Fruit fly (Drosophila melanogaster): ENCODE data around the gene Klp31E.

The Klp31E gene

dm6 chr2L:10386824-10387223, 27.0 kb upstream of the Klp31E start:
- TF ChIP-seq Vsx1 (GFP tag; optimal IDR thresholded peaks at IDR 0.05): no peak
- TF ChIP-seq TFAM (GFP tag; optimal IDR thresholded peaks at IDR 0.05): no peak
- no peak for TF ChIP-seq B-H1 (GFP tag; IDR thresholded peaks at IDR 0.05)
- TF ChIP-seq MESR4 (GFP tag; optimal IDR thresholded peaks at IDR 0.05): peak; percentile 49
- TF ChIP-seq Dad (GFP tag; optimal IDR thresholded peaks at IDR 0.05): no peak
- TF ChIP-seq sens-2 (GFP tag; IDR thresholded peaks at IDR 0.05): no peak
- TF ChIP-seq br (optimal IDR thresholded peaks at IDR 0.05): no peak
- no peak for TF ChIP-seq D19B (GFP tag; optimal IDR thresholded peaks at IDR 0.05)
- no peak for TF ChIP-seq CG12104 (GFP tag; optimal IDR thresholded peaks at IDR 0.05)
- peak in 1 of 2 experiments; percentile 93 for TF ChIP-seq Pdp1 (GFP tag; optimal IDR thresholded peaks at IDR 0.05)
- TF ChIP-seq CG11093 (GFP tag; IDR thresholded peaks at IDR 0.05): no peak
- no peak for TF ChIP-seq Sry-β (GFP tag; optimal IDR thresholded peaks at IDR 0.05)
- TF ChIP-seq CG12769 (tag; optimal IDR thresholded peaks at IDR 0.05): no peak
- TF ChIP-seq Lpt (GFP tag; optimal IDR thresholded peaks at IDR 0.05): no peak

- TF ChIP-seq Dref (GFP tag; IDR thresholded peaks at IDR 0.05) (peak; percentile 92), twi (tag; optimal IDR thresholded peaks at IDR 0.05) (peak; percentile 43), tap (tag; optimal IDR thresholded peaks at IDR 0.05) (peak; percentile 60), gem (tag; optimal IDR thresholded peaks at IDR 0.05) (peak; percentile 76), CG18476 (GFP tag; optimal IDR thresholded peaks at IDR 0.05) (peak; percentile 44), PHDP (tag; optimal IDR thresholded peaks at IDR 0.05) (peak; percentile 68), luna (GFP tag; optimal IDR thresholded peaks at IDR 0.05) (no peak), Opbp (GFP tag; IDR thresholded peaks at IDR 0.05; ENCODE audit: partially characterized antibody) (peak; percentile 47; the same call in 1 of the 3 replicates), Bgb (GFP tag; IDR thresholded peaks at IDR 0.05; ENCODE audit: partially characterized antibody) (peak; percentile 49; the same call in 1 of the 2 replicates), Blimp-1 (GFP tag; optimal IDR thresholded peaks at IDR 0.05) (no peak), CG32767 (GFP tag; IDR thresholded peaks at IDR 0.05) (peak; percentile 30; the same call in 1 of the 2 replicates), jing (GFP tag; optimal IDR thresholded peaks at IDR 0.05) (no peak), cg (GFP tag; optimal IDR thresholded peaks at IDR 0.05) (no peak), vvl (GFP tag; IDR thresholded peaks at IDR 0.05) (peak; percentile 75), Hr39 (optimal IDR thresholded peaks at IDR 0.05) (no peak), CG14965 (GFP tag; optimal IDR thresholded peaks at IDR 0.05; ENCODE audit: borderline replicate concordance) (no peak), unpg (GFP tag; optimal IDR thresholded peaks at IDR 0.05) (peak; percentile 52), lbe (GFP tag; optimal IDR thresholded peaks at IDR 0.05) (no peak), nerfin-1 (tag; optimal IDR thresholded peaks at IDR 0.05) (peak; percentile 31), CG14014 (GFP tag; IDR thresholded peaks at IDR 0.05) (peak; percentile 64; the same call in 1 of the 2 replicates), CG30020 (tag; optimal IDR thresholded peaks at IDR 0.05) (peak; percentile 99), Atf-2 (GFP tag; optimal IDR thresholded peaks at IDR 0.05) (no peak), zfh1 (GFP tag; IDR thresholded peaks at IDR 0.05) (peak; percentile 40; the same call in 1 of the 3 replicates), eyg (GFP tag; optimal IDR thresholded peaks at IDR 0.05) (no peak), Neu2 (GFP tag; optimal IDR thresholded peaks at IDR 0.05; ENCODE audit: borderline replicate concordance) (no peak), Deaf1 (tag; optimal IDR thresholded peaks at IDR 0.05) (peak; percentile 98), kay (GFP tag; optimal IDR thresholded peaks at IDR 0.05) (peak; percentile 95), btn (GFP tag; optimal IDR thresholded peaks at IDR 0.05) (no peak), CHES-1-like (GFP tag; optimal IDR thresholded peaks at IDR 0.05) (peak; percentile 60), jumu (GFP tag; optimal IDR thresholded peaks at IDR 0.05) (peak; percentile 64), usp (GFP tag; optimal IDR thresholded peaks at IDR 0.05) (no peak), HLH54F (GFP tag; optimal IDR thresholded peaks at IDR 0.05) (peak; percentile 65), salm (tag; optimal IDR thresholded peaks at IDR 0.05) (peak; percentile 29), CG6272 (GFP tag; IDR thresholded peaks at IDR 0.05) (peak; percentile 50; the same call in 1 of the 2 replicates), Dfd (GFP tag; optimal IDR thresholded peaks at IDR 0.05) (peak in 1 of 2 experiments; percentile 43)
These were observed 25.7 kb upstream of the Klp31E start, which contains the start of gene da for dm6 chr2L:10387869-10388726. Gene da (plus strand): TSS chr2L:10388105.

Measured in whole organism, embryonic.